Worm (Caenorhabditis elegans): ENCODE data around the gene F45E6.1.

- TF ChIP-seq tbx-2 (tag; optimal IDR thresholded peaks at IDR 0.05): no peak
- no peak for TF ChIP-seq lin-13 (GFP tag; optimal IDR thresholded peaks at IDR 0.05)
- no peak for TF ChIP-seq nhr-237 (tag; optimal IDR thresholded peaks at IDR 0.05)
- peak in 1 of 2 experiments; percentile 7 for TF ChIP-seq mdl-1 (tag; optimal IDR thresholded peaks at IDR 0.05)
- TF ChIP-seq zag-1 (tag; optimal IDR thresholded peaks at IDR 0.05): no peak
These were observed 27.8 kb downstream of the F45E6.1 start, which contains the start of gene T18D3.6 for ce11 chrX:12449262-12449942.

All from whole organism, L1 larva.